Worm (Caenorhabditis elegans) whole organism, L1 larva: ENCODE results near the gene T28C6.3.

Experiments used
- C34B4.2 ChIP-seq: sonication (generic microtip); optimal IDR thresholded peaks from 2 replicates; lab custom pipeline; 2017; ENCODE audit warnings: mild to moderate bottlenecking, missing genetic modification characterization, missing compliant biosample characterization
- F16B12.6 ChIP-seq: fragments of 150-350 bp; optimal IDR thresholded peaks from 2 replicates; lab custom pipeline; 2014; ENCODE audit warnings: missing biosample characterization, missing genetic modification characterization
- Y116A8C.19 ChIP-seq: sonication (generic microtip); optimal IDR thresholded peaks from 2 replicates; lab custom pipeline; 2016; ENCODE audit warnings: missing compliant biosample characterization, missing genetic modification characterization, borderline replicate concordance
- alr-1 ChIP-seq: fragments of 200-800 bp; sonication (Bioruptor generic); optimal IDR thresholded peaks from 2 replicates; lab custom pipeline; 2018; ENCODE audit warnings: borderline replicate concordance, mild to moderate bottlenecking, missing genetic modification characterization, missing compliant biosample characterization
- ama-1 ChIP-seq: fragments of 150-350 bp; optimal IDR thresholded peaks from 2 replicates; lab custom pipeline; 2014
- ceh-63 ChIP-seq: fragments of 200-800 bp; sonication (Bioruptor generic); optimal IDR thresholded peaks from 2 replicates; lab custom pipeline; 2018; ENCODE audit warnings: mild to moderate bottlenecking, missing genetic modification characterization, missing compliant biosample characterization
- ceh-8 ChIP-seq: fragments of 200-800 bp; sonication (Bioruptor generic); optimal IDR thresholded peaks from 2 replicates; lab custom pipeline; 2018; ENCODE audit warnings: mild to moderate bottlenecking, missing genetic modification characterization, moderate library complexity, missing compliant biosample characterization
- ceh-82 ChIP-seq, 3 experiments: fragments of 150-350 bp in 1 of 3; sonication (generic microtip) in 2 of 3; optimal IDR thresholded peaks; 2 replicates each; lab custom pipeline; 2014 to 2017; ENCODE audit warnings: missing biosample characterization in 3 of 3, missing genetic modification characterization in 3 of 3
- dpl-1 ChIP-seq, 3 experiments: fragments of 150-350 bp in 2 of 3; sonication (generic microtip) in 1 of 3; optimal IDR thresholded peaks; 2 replicates each; lab custom pipeline; 2014 to 2017; ENCODE audit warnings: missing biosample characterization in 3 of 3, missing genetic modification characterization in 3 of 3, missing genetic modification reagents in 3 of 3
- dsc-1 ChIP-seq: sonication (generic microtip); optimal IDR thresholded peaks from 2 replicates; lab custom pipeline; 2016; ENCODE audit warnings: mild to moderate bottlenecking, missing genetic modification characterization, missing compliant biosample characterization
- efl-1 ChIP-seq, 4 experiments: fragments of 150-350 bp; optimal IDR thresholded peaks in 3 of 4; peaks in 1 of 4; 1 replicate in 1 of 4; 2 replicates in 3 of 4; lab custom pipeline; 2014; ENCODE audit warnings: missing biosample characterization in 2 of 4, missing genetic modification characterization in 2 of 4, missing genetic modification reagents in 2 of 4
- egl-13 ChIP-seq: sonication (generic microtip); optimal IDR thresholded peaks from 2 replicates; lab custom pipeline; 2016; ENCODE audit warnings: missing genotype, missing genetic modification reagents, missing genetic modification characterization, missing compliant biosample characterization
- egl-27 ChIP-seq, 2 experiments: fragments of 150-350 bp in 1 of 2; sonication (generic microtip); optimal IDR thresholded peaks; 3 replicates each; lab custom pipeline; 2017 to 2018; ENCODE audit warnings: missing biosample characterization in 2 of 2, missing genetic modification characterization in 2 of 2, missing genetic modification reagents in 2 of 2
- ets-5 ChIP-seq: fragments of 200-800 bp; sonication (Bioruptor generic); IDR thresholded peaks from 2 replicates; pipeline ENCODE4 v1.3.6; 2022; ENCODE audit warnings: missing genetic modification characterization, missing compliant biosample characterization
- fkh-10 ChIP-seq: sonication (generic microtip); optimal IDR thresholded peaks from 2 replicates; lab custom pipeline; 2017; ENCODE audit warnings: missing biosample characterization, missing genetic modification reagents, missing genetic modification characterization
- fos-1 ChIP-seq: fragments of 150-350 bp; optimal IDR thresholded peaks from 2 replicates; lab custom pipeline; 2014; ENCODE audit warnings: missing biosample characterization, missing genetic modification characterization
- hpl-2 ChIP-seq: fragments of 150-350 bp; optimal IDR thresholded peaks from 2 replicates; lab custom pipeline; 2014; ENCODE audit warnings: missing biosample characterization, missing genetic modification reagents, missing genetic modification characterization
- irx-1 ChIP-seq: sonication (generic microtip); optimal IDR thresholded peaks from 2 replicates; lab custom pipeline; 2016; ENCODE audit warnings: missing genetic modification characterization, missing compliant biosample characterization
- jun-1 ChIP-seq: fragments of 150-350 bp; optimal IDR thresholded peaks from 2 replicates; lab custom pipeline; 2014; ENCODE audit warnings: missing biosample characterization, missing genetic modification reagents, missing genetic modification characterization
- lin-14 ChIP-seq: fragments of 200-800 bp; sonication (Bioruptor generic); optimal IDR thresholded peaks from 2 replicates; lab custom pipeline; 2018; ENCODE audit warnings: mild to moderate bottlenecking, missing genetic modification characterization, moderate library complexity, missing compliant biosample characterization
- lin-15B ChIP-seq: fragments of 150-350 bp; sonication (generic microtip); optimal IDR thresholded peaks from 3 replicates; lab custom pipeline; 2014; ENCODE audit warnings: missing biosample characterization, missing genetic modification characterization
- lir-3 ChIP-seq: sonication (generic microtip); optimal IDR thresholded peaks from 2 replicates; lab custom pipeline; 2016; ENCODE audit warnings: mild to moderate bottlenecking, missing genetic modification characterization, moderate library complexity, missing compliant biosample characterization; ENCODE audit not compliant: poor library complexity
- mdl-1 ChIP-seq, 2 experiments: fragments of 150-350 bp; optimal IDR thresholded peaks; 2 replicates each; lab custom pipeline; 2014 to 2017; ENCODE audit warnings: missing biosample characterization in 2 of 2, missing genetic modification characterization in 2 of 2, inconsistent platforms in 1 of 2
- mef-2 ChIP-seq: fragments of 150-350 bp; optimal IDR thresholded peaks from 2 replicates; lab custom pipeline; 2014; ENCODE audit warnings: missing biosample characterization, missing genetic modification characterization
- nhr-19 ChIP-seq: fragments of 200-800 bp; sonication (Bioruptor generic); conservative IDR thresholded peaks from 2 replicates; pipeline ENCODE4 v1.3.6; 2022; ENCODE audit warnings: missing genetic modification characterization, missing compliant biosample characterization
- nhr-28 ChIP-seq: fragments of 150-350 bp; optimal IDR thresholded peaks from 2 replicates; lab custom pipeline; 2014; ENCODE audit warnings: missing biosample characterization, missing genetic modification characterization
- nhr-77 ChIP-seq: fragments of 150-350 bp; optimal IDR thresholded peaks from 2 replicates; lab custom pipeline; 2014; ENCODE audit warnings: missing biosample characterization, missing genetic modification characterization
- nhr-84 ChIP-seq: sonication (generic microtip); optimal IDR thresholded peaks from 2 replicates; lab custom pipeline; 2017; ENCODE audit warnings: missing biosample characterization, missing genetic modification characterization
- pag-3 ChIP-seq: sonication (generic microtip); optimal IDR thresholded peaks from 2 replicates; lab custom pipeline; 2017; ENCODE audit warnings: missing genetic modification characterization, mild to moderate bottlenecking, missing compliant biosample characterization, antibody characterized with exemption, borderline replicate concordance; ENCODE audit not compliant: insufficient read depth
- rnt-1 ChIP-seq: sonication (generic microtip); optimal IDR thresholded peaks from 2 replicates; lab custom pipeline; 2016; ENCODE audit warnings: mild to moderate bottlenecking, missing genetic modification characterization, moderate library complexity, missing compliant biosample characterization
- skn-1 ChIP-seq: fragments of 150-350 bp; optimal IDR thresholded peaks from 2 replicates; lab custom pipeline; 2014; ENCODE audit warnings: missing biosample characterization, missing genetic modification characterization
- snu-23 ChIP-seq: sonication (generic microtip); optimal IDR thresholded peaks from 2 replicates; lab custom pipeline; 2016; ENCODE audit warnings: missing genetic modification characterization, missing compliant biosample characterization
- sup-37 ChIP-seq: fragments of 200-800 bp; sonication (Bioruptor generic); optimal IDR thresholded peaks from 2 replicates; lab custom pipeline; 2018; ENCODE audit warnings: mild to moderate bottlenecking, missing genetic modification characterization, missing compliant biosample characterization
- tbx-2 ChIP-seq: sonication (generic microtip); optimal IDR thresholded peaks from 2 replicates; lab custom pipeline; 2016; ENCODE audit warnings: missing genetic modification characterization, missing compliant biosample characterization
- tlp-1 ChIP-seq: fragments of 150-350 bp; optimal IDR thresholded peaks from 2 replicates; lab custom pipeline; 2014; ENCODE audit warnings: missing biosample characterization, missing genetic modification characterization
- unc-62 ChIP-seq: fragments of 150-350 bp; optimal IDR thresholded peaks from 2 replicates; lab custom pipeline; 2014; ENCODE audit warnings: missing biosample characterization, missing genetic modification reagents, missing genetic modification characterization
- vab-15 ChIP-seq: sonication (generic microtip); optimal IDR thresholded peaks from 2 replicates; lab custom pipeline; 2017; ENCODE audit warnings: missing genotype, mild to moderate bottlenecking, missing genetic modification characterization, missing compliant biosample characterization
- xbp-1 ChIP-seq: sonication (generic microtip); optimal IDR thresholded peaks from 2 replicates; lab custom pipeline; 2016; ENCODE audit warnings: missing genetic modification characterization, missing compliant biosample characterization
- zag-1 ChIP-seq: fragments of 150-350 bp; optimal IDR thresholded peaks from 2 replicates; lab custom pipeline; 2014; ENCODE audit warnings: missing biosample characterization, missing genetic modification characterization
- ztf-11 ChIP-seq, 2 experiments: sonication (generic microtip); optimal IDR thresholded peaks; 2 replicates each; lab custom pipeline; 2016 to 2017; ENCODE audit warnings: missing genetic modification characterization in 2 of 2, missing biosample characterization in 1 of 2, missing compliant biosample characterization in 1 of 2

T28C6.3 gene

ce11 chrIV:8794895-8795665 is 25.1 kb upstream of the T28C6.3 start (continued):
- TF ChIP-seq dpl-1 (GFP tag; optimal IDR thresholded peaks at IDR 0.05; lab: Kevin White, UChicago) (peak in 1 of 3 experiments; percentile 11), xbp-1 (tag; lab: Kevin White, UChicago) (peak; percentile 13), Y116A8C.19 (tag; lab: Kevin White, UChicago) (no peak), alr-1 (tag; lab: Kevin White, UChicago) (no peak), ztf-11 (tag; optimal IDR thresholded peaks at IDR 0.05; lab: Kevin White, UChicago) (peak in 1 of 2 experiments; percentile 24), snu-23 (GFP tag; lab: Kevin White, UChicago) (peak; percentile 59), sup-37 (GFP tag; lab: Kevin White, UChicago) (no peak)

DNA sequence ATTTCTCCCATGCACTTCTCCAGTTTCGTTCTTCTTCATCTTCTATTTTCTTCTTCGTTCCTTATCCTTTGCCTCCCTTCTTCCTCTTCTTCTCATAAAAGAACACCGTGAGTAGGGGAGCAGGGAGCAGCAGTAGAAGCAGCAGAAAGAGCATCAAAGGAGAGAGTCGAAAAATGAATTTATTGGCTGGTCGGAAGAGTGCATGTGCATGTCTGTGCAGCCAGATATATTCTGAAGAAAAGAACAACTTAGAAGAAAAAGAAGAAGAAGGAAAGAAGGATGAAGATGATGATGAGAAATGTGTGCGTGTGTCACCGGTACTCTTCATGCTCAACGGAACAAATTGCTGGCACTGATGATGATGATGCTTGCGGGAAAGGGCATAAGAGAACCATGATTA is 23.9 kb upstream of the T28C6.3 start:
- TF ChIP-seq hpl-2 (GFP tag; lab: Kevin White, UChicago), result no peak
- peak; percentile 39 for TF ChIP-seq fkh-10
- TF ChIP-seq ceh-82 (tag; optimal IDR thresholded peaks at IDR 0.05; lab: Kevin White, UChicago), result peak in 1 of 3 experiments; percentile 9
- TF ChIP-seq lin-14 (GFP tag; lab: Kevin White, UChicago), result peak; percentile 62

DNA sequence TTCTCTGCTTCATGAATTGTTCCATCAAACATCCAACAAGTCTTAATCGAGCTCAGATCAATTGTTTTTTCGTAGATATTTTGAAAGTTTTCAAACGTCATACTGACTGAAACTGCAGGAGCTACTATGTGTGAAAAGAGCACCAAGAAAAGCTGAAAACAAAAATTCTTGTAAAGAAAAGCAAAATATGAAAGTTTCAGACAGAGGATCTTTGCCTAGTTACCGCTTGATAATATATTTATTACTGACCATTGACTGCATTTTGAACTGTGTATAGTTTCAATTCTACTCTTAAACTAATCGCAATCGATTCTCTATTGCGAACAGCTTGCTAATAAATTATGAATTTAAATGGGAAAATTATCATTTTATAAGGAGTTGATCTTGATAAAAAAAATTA is 21.9 kb upstream of the T28C6.3 start, which contains the start of gene clec-182:
Gene clec-182, minus strand, starts transcription at position 101 of the 400 bp plus-strand sequence.
- TF ChIP-seq irx-1 (tag; lab: Kevin White, UChicago) (no peak), zag-1 (no peak), tbx-2 (tag; lab: Kevin White, UChicago) (no peak), ama-1 (lab: Kevin White, UChicago) (no peak), egl-27 (tag; optimal IDR thresholded peaks at IDR 0.05; lab: Kevin White, UChicago) (no peak), nhr-28 (tag; lab: Kevin White, UChicago) (no peak), mdl-1 (tag; optimal IDR thresholded peaks at IDR 0.05; lab: Kevin White, UChicago) (no peak), fos-1 (tag; lab: Kevin White, UChicago) (no peak), pag-3 (tag; lab: Kevin White, UChicago) (no peak), lin-14 (GFP tag; lab: Kevin White, UChicago) (no peak), tlp-1 (no peak), snu-23 (GFP tag; lab: Kevin White, UChicago) (no peak), hpl-2 (GFP tag; lab: Kevin White, UChicago) (no peak), egl-13 (tag; lab: Kevin White, UChicago) (no peak), lir-3 (no peak), Y116A8C.19 (tag; lab: Kevin White, UChicago) (no peak), lin-15B (tag; lab: Kevin White, UChicago) (no peak), skn-1 (tag; lab: Kevin White, UChicago) (no peak)

DNA sequence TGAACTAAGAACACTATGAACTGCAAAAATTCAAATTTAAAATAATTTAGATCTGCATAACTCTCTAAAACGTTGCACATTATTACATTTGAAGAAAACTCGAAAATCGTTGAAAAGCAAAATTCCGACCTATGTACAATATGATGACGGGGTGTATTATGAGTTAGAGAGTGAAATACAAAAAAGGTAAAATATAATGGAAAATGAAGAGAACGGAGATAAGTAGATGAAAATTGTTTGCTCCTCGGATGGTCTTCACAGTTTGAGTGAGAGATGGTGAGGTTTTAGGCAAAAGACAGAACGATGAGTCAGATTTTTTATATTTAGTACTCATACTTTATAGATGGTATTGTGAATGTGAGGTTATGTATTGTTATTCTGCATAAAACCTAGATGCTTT is 12.8 kb upstream of the T28C6.3 start:
- TF ChIP-seq egl-27 (tag; optimal IDR thresholded peaks at IDR 0.05; lab: Kevin White, UChicago), result no peak
- peak; percentile 4 for TF ChIP-seq nhr-77 (tag; lab: Kevin White, UChicago)
- no peak for TF ChIP-seq ceh-63 (GFP tag; lab: Kevin White, UChicago)
- no peak for TF ChIP-seq nhr-84
- no peak for TF ChIP-seq unc-62 (GFP tag; lab: Kevin White, UChicago)

DNA sequence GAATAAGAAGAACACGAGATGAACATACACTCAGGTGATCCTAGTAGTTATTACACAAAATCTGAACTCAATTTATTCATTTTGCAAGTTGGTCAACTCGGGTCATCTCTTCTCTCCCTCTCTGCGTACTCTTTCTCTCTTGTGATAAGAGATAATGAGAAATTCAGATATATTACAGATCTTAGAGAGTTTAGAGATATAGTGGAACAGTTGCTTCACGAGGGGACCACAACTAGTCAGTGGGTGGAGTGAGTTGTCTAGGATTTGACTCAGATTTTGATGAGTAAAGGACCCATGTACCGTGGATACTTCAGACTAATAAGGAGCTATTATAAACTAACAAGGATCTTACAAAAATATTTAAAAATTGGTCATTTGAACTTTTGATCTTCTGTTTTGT is 6.5 kb upstream of the T28C6.3 start, which contains the start of gene exc-5:
Gene exc-5, minus strand, starts transcription at position 57 of the 400 bp plus-strand sequence.
- TF ChIP-seq nhr-28 (tag; lab: Kevin White, UChicago), result no peak
- no peak for TF ChIP-seq vab-15 (tag; lab: Kevin White, UChicago)
- no peak for TF ChIP-seq C34B4.2 (tag; lab: Kevin White, UChicago)
- TF ChIP-seq F16B12.6, result no peak
- TF ChIP-seq rnt-1 (tag; lab: Kevin White, UChicago), result peak; percentile 56
- TF ChIP-seq lin-14 (GFP tag; lab: Kevin White, UChicago), result peak; percentile 60
- TF ChIP-seq egl-13 (tag; lab: Kevin White, UChicago), result no peak
- peak; percentile 42 for TF ChIP-seq nhr-19 (GFP tag; lab: Robert Waterston, UW)
- no peak for TF ChIP-seq mdl-1 (tag; optimal IDR thresholded peaks at IDR 0.05; lab: Kevin White, UChicago)
- TF ChIP-seq sup-37 (GFP tag; lab: Kevin White, UChicago), result no peak
- no peak for TF ChIP-seq mef-2
- no peak for TF ChIP-seq dsc-1 (tag; lab: Kevin White, UChicago)
- TF ChIP-seq ceh-8 (GFP tag; lab: Kevin White, UChicago), result no peak
- TF ChIP-seq snu-23 (GFP tag; lab: Kevin White, UChicago), result peak; percentile 12
- no peak for TF ChIP-seq unc-62 (GFP tag; lab: Kevin White, UChicago)
- no peak for TF ChIP-seq ets-5 (GFP tag; lab: Robert Waterston, UW)
- TF ChIP-seq jun-1 (tag; lab: Kevin White, UChicago), result no peak
- peak; percentile 27 for TF ChIP-seq lir-3
- TF ChIP-seq dpl-1 (GFP tag; optimal IDR thresholded peaks at IDR 0.05; lab: Kevin White, UChicago), result no peak
- TF ChIP-seq efl-1 (optimal IDR thresholded peaks at IDR 0.05; lab: Kevin White, UChicago), result peak; percentile 15 to 18
- TF ChIP-seq efl-1 (GFP tag; optimal IDR thresholded peaks at IDR 0.05 in 1 of 2; lab: Kevin White, UChicago), result peak in 1 of 2 experiments; percentile 52
